Worm (Caenorhabditis elegans): ENCODE data around the gene sam-4.

Gene sam-4

DNA sequence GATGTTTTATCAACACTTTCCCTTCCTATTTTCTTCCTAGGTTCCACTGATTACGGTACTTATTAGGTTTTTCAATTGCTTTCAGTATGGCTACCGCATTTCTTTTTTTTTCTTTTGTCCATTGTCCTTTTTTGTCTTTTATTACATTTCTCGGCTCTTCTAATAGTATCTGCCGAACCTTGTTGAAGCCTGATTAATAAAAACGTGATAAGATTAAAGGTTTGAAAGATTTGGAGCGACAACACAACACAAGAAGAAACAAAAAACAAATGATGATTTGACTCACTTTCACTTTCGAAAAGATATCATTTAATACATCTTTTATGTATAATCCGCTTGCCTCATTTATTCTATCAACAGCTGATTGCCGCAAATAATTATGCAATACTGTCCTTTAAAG, 15.9 kb upstream of the sam-4 start, which contains the start of gene C25H3.15:
C25H3.15 (plus strand) TSS at position 301 of the 400 bp plus-strand sequence.
- TF ChIP-seq ceh-82 (tag; optimal IDR thresholded peaks at IDR 0.05) (no peak), mbf-1 (tag; optimal IDR thresholded peaks at IDR 0.05) (no peak), sem-4 (tag; optimal IDR thresholded peaks at IDR 0.05) (no peak), nhr-129 (tag; optimal IDR thresholded peaks at IDR 0.05) (no peak), ztf-11 (tag; optimal IDR thresholded peaks at IDR 0.05) (no peak), elt-1 (tag; optimal IDR thresholded peaks at IDR 0.05) (no peak), alr-1 (tag; optimal IDR thresholded peaks at IDR 0.05) (no peak), snpc-4 (tag; optimal IDR thresholded peaks at IDR 0.05) (no peak), nhr-25 (tag; optimal IDR thresholded peaks at IDR 0.05) (no peak), unc-39 (tag; optimal IDR thresholded peaks at IDR 0.05) (no peak), nhr-237 (tag; optimal IDR thresholded peaks at IDR 0.05) (no peak), sma-9 (GFP tag; optimal IDR thresholded peaks at IDR 0.05) (no peak), sma-9 (tag; optimal IDR thresholded peaks at IDR 0.05) (no peak)

DNA sequence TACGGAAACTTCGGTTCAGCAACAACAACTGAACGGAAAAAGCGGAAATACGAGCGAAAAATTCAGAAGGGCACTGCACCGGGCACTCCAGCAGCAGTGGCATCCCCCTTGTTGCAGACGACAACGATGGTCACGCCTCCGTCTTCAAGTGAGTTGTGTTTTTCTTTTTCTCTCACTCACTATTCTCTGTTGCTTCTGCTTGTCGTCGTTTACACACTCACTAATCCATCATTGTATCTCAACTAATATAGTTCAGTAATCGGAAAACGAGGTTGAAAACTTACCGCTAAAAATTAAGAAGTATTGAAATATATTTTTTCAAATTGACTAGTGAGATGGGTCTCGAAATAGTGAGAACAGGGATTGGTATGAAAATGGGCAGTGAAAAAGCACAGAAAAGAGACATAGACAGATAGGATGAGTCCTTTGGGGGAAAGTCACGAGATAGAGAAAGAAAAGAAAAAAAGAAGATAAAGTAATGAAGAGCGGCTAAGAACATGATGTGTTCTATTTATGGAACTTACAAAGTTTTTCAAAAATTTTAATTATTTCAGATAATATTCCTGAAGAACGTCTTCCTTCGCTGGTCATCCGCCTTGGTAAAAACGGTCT, 14.2 kb upstream of the sam-4 start:
- peak; percentile 39 for TF ChIP-seq crh-2 (tag; optimal IDR thresholded peaks at IDR 0.05)
- peak; percentile 29 for TF ChIP-seq C34F6.9 (tag; optimal IDR thresholded peaks at IDR 0.05)
- TF ChIP-seq unc-55 (GFP tag; optimal IDR thresholded peaks at IDR 0.05), result peak; percentile 44
- peak; percentile 4 for TF ChIP-seq sma-9 (GFP tag; optimal IDR thresholded peaks at IDR 0.05)
- no peak for TF ChIP-seq sma-9 (tag; optimal IDR thresholded peaks at IDR 0.05)
- no peak for TF ChIP-seq snpc-4 (tag; optimal IDR thresholded peaks at IDR 0.05)
- peak in 1 of 2 experiments; percentile 49 for TF ChIP-seq lsy-2 (tag; optimal IDR thresholded peaks at IDR 0.05)

DNA sequence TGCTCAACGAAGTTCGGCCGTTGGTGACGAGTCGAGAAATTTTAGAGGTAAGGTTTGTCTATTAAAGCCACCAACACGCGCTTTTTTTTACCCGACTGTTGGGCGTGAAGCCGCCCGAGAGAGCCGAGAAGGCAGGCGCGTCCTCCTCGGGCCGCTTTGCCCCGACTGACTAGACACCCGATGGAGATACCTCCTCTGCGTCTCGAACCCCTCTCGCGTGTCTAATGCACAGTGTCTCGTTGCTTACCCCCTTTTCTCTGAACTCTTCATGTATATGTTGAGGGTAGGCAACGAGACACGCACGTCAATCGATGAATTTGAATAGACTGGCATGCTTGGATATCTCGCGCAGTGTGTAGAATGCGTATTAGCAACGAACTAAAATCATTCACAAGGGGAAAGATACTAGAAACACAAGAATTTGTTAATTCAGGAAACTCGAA, 12.7 kb upstream of the sam-4 start:
- TF ChIP-seq gmeb-1 (tag; optimal IDR thresholded peaks at IDR 0.05) (peak; percentile 60), unc-62 (GFP tag; optimal IDR thresholded peaks at IDR 0.05) (no peak), lsy-2 (tag; optimal IDR thresholded peaks at IDR 0.05) (peak; percentile 74 to 86), sma-3 (GFP tag; optimal IDR thresholded peaks at IDR 0.05) (peak; percentile 74), lin-39 (tag; optimal IDR thresholded peaks at IDR 0.05) (peak; percentile 58), blmp-1 (tag; optimal IDR thresholded peaks at IDR 0.05; ENCODE audit: insufficient read depth) (peak; percentile 15), nhr-6 (tag; optimal IDR thresholded peaks at IDR 0.05) (peak; percentile 80), unc-39 (tag; optimal IDR thresholded peaks at IDR 0.05) (no peak), nhr-237 (tag; optimal IDR thresholded peaks at IDR 0.05) (no peak), ZK546.5 (tag; optimal IDR thresholded peaks at IDR 0.05) (no peak), ceh-82 (tag; optimal IDR thresholded peaks at IDR 0.05) (peak; percentile 80), nhr-77 (tag; optimal IDR thresholded peaks at IDR 0.05) (no peak), ceh-16 (tag; optimal IDR thresholded peaks at IDR 0.05) (peak; percentile 76), F13H6.1 (tag; optimal IDR thresholded peaks at IDR 0.05) (peak; percentile 90), ama-1 (optimal IDR thresholded peaks at IDR 0.05) (peak; percentile 99), elt-1 (tag; optimal IDR thresholded peaks at IDR 0.05) (no peak), dmd-4 (tag; optimal IDR thresholded peaks at IDR 0.05) (no peak), alr-1 (tag; optimal IDR thresholded peaks at IDR 0.05) (no peak), snpc-4 (tag; optimal IDR thresholded peaks at IDR 0.05) (peak; percentile 66), lin-11 (tag; optimal IDR thresholded peaks at IDR 0.05) (peak; percentile 96), ztf-1 (GFP tag; conservative IDR thresholded peaks at IDR 0.05) (0 out of 2 replicates have a peak, but pooled peaks have one; percentile 61), sem-4 (tag; optimal IDR thresholded peaks at IDR 0.05) (peak; percentile 61), peb-1 (tag; optimal IDR thresholded peaks at IDR 0.05) (no peak), sma-9 (GFP tag; optimal IDR thresholded peaks at IDR 0.05) (peak; percentile 86), sma-9 (tag; optimal IDR thresholded peaks at IDR 0.05) (no peak), mdl-1 (tag; optimal IDR thresholded peaks at IDR 0.05) (peak; percentile 57 to 79), mbf-1 (tag; optimal IDR thresholded peaks at IDR 0.05) (no peak), Y55F3AM.14 (GFP tag; optimal IDR thresholded peaks at IDR 0.05) (peak; percentile 95), R02D3.7 (tag; optimal IDR thresholded peaks at IDR 0.05) (no peak), nhr-11 (tag; optimal IDR thresholded peaks at IDR 0.05) (no peak), nhr-25 (tag; optimal IDR thresholded peaks at IDR 0.05) (peak; percentile 45), nhr-23 (tag; optimal IDR thresholded peaks at IDR 0.05) (no peak), aly-2 (tag; optimal IDR thresholded peaks at IDR 0.05) (no peak), nhr-21 (tag; optimal IDR thresholded peaks at IDR 0.05) (peak; percentile 88), mab-5 (tag; optimal IDR thresholded peaks at IDR 0.05) (peak; percentile 77), lin-13 (GFP tag; optimal IDR thresholded peaks at IDR 0.05) (peak; percentile 91), nhr-10 (tag; optimal IDR thresholded peaks at IDR 0.05) (no peak), fos-1 (tag; optimal IDR thresholded peaks at IDR 0.05) (peak; percentile 72), unc-55 (GFP tag; optimal IDR thresholded peaks at IDR 0.05) (peak; percentile 63), crh-2 (tag; optimal IDR thresholded peaks at IDR 0.05) (peak; percentile 84), egl-27 (tag; optimal IDR thresholded peaks at IDR 0.05) (peak; percentile 58), nhr-12 (tag; optimal IDR thresholded peaks at IDR 0.05) (no peak), elt-3 (tag; optimal IDR thresholded peaks at IDR 0.05) (no peak), ztf-11 (tag; optimal IDR thresholded peaks at IDR 0.05) (peak; percentile 50), skn-1 (tag; optimal IDR thresholded peaks at IDR 0.05) (no peak)
